Worm (Caenorhabditis elegans) whole organism, young adult: ENCODE results near the gene Y51H4A.941.
A peak's percentile ranks its signal among the peaks of the same experiment; 100 is the strongest.
"Not testable (repeated sequence)": the region's sequence is repeated elsewhere in the genome, so short reads cannot be mapped to it uniquely, and the experiment has no call there.

Experiments
- F22D6.2 ChIP-seq: sonication (generic microtip); optimal IDR thresholded peaks from 2 replicates; lab custom pipeline; 2016; ENCODE audit warnings: mild to moderate bottlenecking, missing genetic modification characterization, missing compliant biosample characterization
- F33H1.4 ChIP-seq: fragments of 200-800 bp; sonication (Bioruptor generic); IDR thresholded peaks from 2 replicates; pipeline ENCODE4 v1.3.6; 2022; ENCODE audit warnings: missing genetic modification reagents, missing genetic modification characterization, missing compliant biosample characterization
- T07F8.4 ChIP-seq: sonication (generic microtip); optimal IDR thresholded peaks from 2 replicates; lab custom pipeline; 2016; ENCODE audit warnings: mild to moderate bottlenecking, missing genetic modification characterization, moderate library complexity, missing compliant biosample characterization
- Y53G8AR.9 ChIP-seq: fragments of 200-800 bp; sonication (Bioruptor generic); conservative IDR thresholded peaks from 2 replicates; pipeline ENCODE4 v1.3.6; 2022; ENCODE audit warnings: missing genetic modification reagents, missing genetic modification characterization, missing compliant biosample characterization
- Y79H2A.3 ChIP-seq: fragments of 200-800 bp; sonication (Bioruptor generic); conservative IDR thresholded peaks from 2 replicates; pipeline ENCODE4 v1.3.6; 2022; ENCODE audit warnings: missing genetic modification reagents, missing genetic modification characterization, missing compliant biosample characterization
- Y95B8A.8 ChIP-seq: fragments of 200-800 bp; sonication (Bioruptor generic); IDR thresholded peaks from 2 replicates; pipeline ENCODE4 v1.3.6; 2022; ENCODE audit warnings: missing genetic modification reagents, missing genetic modification characterization, missing compliant biosample characterization
- attf-6 ChIP-seq: fragments of 200-800 bp; sonication (Bioruptor generic); IDR thresholded peaks from 2 replicates; pipeline ENCODE4 v1.3.6; 2022; ENCODE audit warnings: missing genetic modification reagents, missing genetic modification characterization, missing compliant biosample characterization
- cebp-1 ChIP-seq, 2 experiments: fragments of 200-800 bp in 1 of 2; sonication (Bioruptor generic) in 1 of 2; sonication (generic microtip) in 1 of 2; IDR thresholded peaks in 1 of 2; optimal IDR thresholded peaks in 1 of 2; 2 replicates each; pipeline versions ENCODE4 v1.3.6 to Lab custom; 2017 to 2022; ENCODE audit warnings: missing compliant biosample characterization in 2 of 2, missing genetic modification characterization in 2 of 2, mild to moderate bottlenecking in 1 of 2, missing genetic modification reagents in 1 of 2, moderate library complexity in 1 of 2
- ceh-79 ChIP-seq: sonication (generic microtip); optimal IDR thresholded peaks from 2 replicates; lab custom pipeline; 2017; ENCODE audit warnings: mild to moderate bottlenecking, missing genetic modification characterization, missing compliant biosample characterization
- chd-7 ChIP-seq: sonication (generic microtip); optimal IDR thresholded peaks from 2 replicates; lab custom pipeline; 2016; ENCODE audit warnings: mild to moderate bottlenecking, missing genetic modification characterization, moderate library complexity, missing compliant biosample characterization
- egrh-3 ChIP-seq: fragments of 200-800 bp; sonication (Bioruptor generic); IDR thresholded peaks from 2 replicates; pipeline ENCODE4 v1.3.6; 2022; ENCODE audit warnings: missing genetic modification reagents, missing genetic modification characterization, missing compliant biosample characterization
- ets-4 ChIP-seq: fragments of 200-800 bp; sonication (Bioruptor generic); optimal IDR thresholded peaks from 2 replicates; lab custom pipeline; 2018; ENCODE audit warnings: mild to moderate bottlenecking, missing genetic modification characterization, missing compliant biosample characterization
- hmg-1.2 ChIP-seq: fragments of 200-800 bp; sonication (Bioruptor generic); IDR thresholded peaks from 2 replicates; pipeline ENCODE4 v1.3.6; 2022; ENCODE audit warnings: missing genetic modification reagents, missing genetic modification characterization, missing compliant biosample characterization
- hsf-1 ChIP-seq: fragments of 200-800 bp; sonication (Bioruptor generic); IDR thresholded peaks from 2 replicates; pipeline ENCODE4 v1.3.6; 2022; ENCODE audit warnings: missing genetic modification reagents, missing genetic modification characterization, missing compliant biosample characterization
- lin-26 ChIP-seq: fragments of 200-800 bp; sonication (Bioruptor generic); IDR thresholded peaks from 2 replicates; pipeline ENCODE4 v1.3.6; 2022; ENCODE audit warnings: missing genetic modification reagents, missing genetic modification characterization, missing compliant biosample characterization
- lin-35 ChIP-seq, 3 experiments: fragments of 150-350 bp in 2 of 3; sonication (generic microtip) in 1 of 3; optimal IDR thresholded peaks; 2 replicates each; lab custom pipeline; 2014 to 2018; ENCODE audit warnings: missing biosample characterization in 3 of 3, missing genetic modification characterization in 3 of 3, missing genetic modification reagents in 3 of 3
- madf-6 ChIP-seq: fragments of 200-800 bp; sonication (Bioruptor generic); IDR thresholded peaks from 2 replicates; pipeline ENCODE4 v1.3.6; 2022; ENCODE audit warnings: missing genetic modification reagents, missing genetic modification characterization, missing compliant biosample characterization
- nfya-1 ChIP-seq: sonication (generic microtip); optimal IDR thresholded peaks from 2 replicates; lab custom pipeline; 2017; ENCODE audit warnings: antibody characterized with exemption, missing compliant biosample characterization, missing genetic modification characterization, borderline replicate concordance; ENCODE audit not compliant: insufficient read depth
- nhr-120 ChIP-seq: fragments of 200-800 bp; sonication (Bioruptor generic); IDR thresholded peaks from 2 replicates; pipeline ENCODE4 v1.3.6; 2022; ENCODE audit warnings: missing genetic modification characterization, missing compliant biosample characterization
- rec-8 ChIP-seq, 2 experiments: sonication (generic microtip); optimal IDR thresholded peaks; 2 replicates each; lab custom pipeline; 2016; ENCODE audit warnings: mild to moderate bottlenecking in 2 of 2, missing genetic modification characterization in 2 of 2, missing genetic modification reagents in 2 of 2, missing genotype in 2 of 2, missing biosample characterization in 1 of 2, missing compliant biosample characterization in 1 of 2, moderate library complexity in 1 of 2
- snpc-4 ChIP-seq, 5 experiments: fragments of 150-350 bp in 1 of 5; sonication (generic microtip) in 4 of 5; optimal IDR thresholded peaks; 2 replicates each; lab custom pipeline; 2014 to 2018; ENCODE audit warnings: missing genetic modification characterization in 5 of 5, missing biosample characterization in 3 of 5, antibody characterized with exemption in 2 of 5, mild to moderate bottlenecking in 2 of 5, missing compliant biosample characterization in 2 of 5, missing genotype in 2 of 5, moderate library complexity in 2 of 5, missing genetic modification reagents in 1 of 5
- sptf-2 ChIP-seq: fragments of 200-800 bp; sonication (Bioruptor generic); optimal IDR thresholded peaks from 2 replicates; lab custom pipeline; 2018; ENCODE audit warnings: mild to moderate bottlenecking, missing genetic modification characterization, missing compliant biosample characterization
- xnd-1 ChIP-seq: sonication (generic microtip); optimal IDR thresholded peaks from 2 replicates; lab custom pipeline; 2016; ENCODE audit warnings: missing genotype, missing genetic modification reagents, missing genetic modification characterization, missing compliant biosample characterization
- zfh-2 ChIP-seq: fragments of 200-800 bp; sonication (Bioruptor generic); conservative IDR thresholded peaks from 2 replicates; pipeline ENCODE4 v1.3.6; 2022; ENCODE audit warnings: missing genetic modification reagents, missing genetic modification characterization, missing compliant biosample characterization
- ztf-22 ChIP-seq: fragments of 200-800 bp; sonication (Bioruptor generic); optimal IDR thresholded peaks from 2 replicates; lab custom pipeline; 2018; ENCODE audit warnings: mild to moderate bottlenecking, missing genetic modification characterization, moderate library complexity, missing compliant biosample characterization
- ztf-28 ChIP-seq: fragments of 200-800 bp; sonication (Bioruptor generic); IDR thresholded peaks from 2 replicates; pipeline ENCODE4 v1.3.6; 2022; ENCODE audit warnings: missing genetic modification reagents, missing genetic modification characterization, missing compliant biosample characterization
- ztf-3 ChIP-seq: fragments of 200-800 bp; sonication (Bioruptor generic); optimal IDR thresholded peaks from 2 replicates; lab custom pipeline; 2018; ENCODE audit warnings: mild to moderate bottlenecking, missing genetic modification characterization, missing compliant biosample characterization

Y51H4A.941 gene

DNA sequence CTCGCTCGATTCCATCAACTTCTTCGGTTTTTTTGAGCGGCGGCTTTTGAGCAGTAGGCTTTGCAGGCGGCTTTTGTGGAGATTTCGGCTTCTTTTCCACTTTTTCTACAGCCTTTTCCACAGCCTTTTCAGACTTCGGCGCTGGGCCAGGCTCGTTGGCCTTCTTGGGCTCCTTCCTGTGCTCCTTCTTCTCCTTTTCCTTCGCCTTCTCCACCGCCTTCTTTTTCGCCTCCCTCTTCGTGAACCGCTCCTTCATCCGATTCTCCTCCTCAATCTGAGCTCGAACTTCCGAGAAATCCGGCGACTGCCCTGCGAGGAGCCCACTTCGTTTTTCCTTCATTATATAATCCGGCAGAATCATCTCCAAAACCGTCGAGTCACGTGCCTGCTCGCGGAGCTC is 46.1 kb downstream of the Y51H4A.941 start:
- TF ChIP-seq F33H1.4 (GFP tag; lab: Robert Waterston, UW) (0 out of 2 replicates have a peak, but pooled peaks have one; percentile 8), egrh-3 (GFP tag; lab: Robert Waterston, UW) (peak; percentile 53; the same call in 1 of the 2 replicates)

DNA sequence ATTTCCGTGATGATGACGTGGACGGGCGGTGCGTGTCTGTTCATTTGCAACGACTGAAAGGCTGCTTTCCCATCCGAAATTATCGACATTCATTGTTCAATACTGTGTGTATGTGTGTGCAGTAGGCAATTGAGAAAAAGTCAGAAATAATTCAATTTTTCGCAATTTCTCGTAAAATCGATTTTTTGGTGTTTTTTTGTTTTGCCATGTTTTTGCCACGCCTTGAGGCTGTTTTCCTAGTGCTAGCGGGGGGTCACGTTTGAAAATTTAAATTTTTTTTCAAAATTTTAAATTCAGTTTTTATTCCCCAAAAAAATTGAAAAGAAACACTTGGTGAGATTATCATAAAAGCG is 48.3 kb downstream of the Y51H4A.941 start, which contains the start of gene Y51H4A.13:
TSS of gene Y51H4A.13 (minus strand) at position 182 of the 353 bp plus-strand sequence.
- peak; percentile 62; the same call in 1 of the 2 replicates for TF ChIP-seq attf-6 (GFP tag; lab: Robert Waterston, UW)
- not testable (repeated sequence) for TF ChIP-seq cebp-1 (GFP tag; IDR thresholded peaks at IDR 0.05; lab: Robert Waterston, UW); snpc-4 (GFP tag; optimal IDR thresholded peaks at IDR 0.05; lab: Kevin White, UChicago)
- peak; percentile 10 for TF ChIP-seq cebp-1 (tag; optimal IDR thresholded peaks at IDR 0.05; lab: Kevin White, UChicago)
- peak; percentile 17; the same call in 1 of the 2 replicates for TF ChIP-seq hmg-1.2 (GFP tag; lab: Robert Waterston, UW)
- peak in 1 of 4 experiments; percentile 80 for TF ChIP-seq snpc-4 (tag; optimal IDR thresholded peaks at IDR 0.05; lab: Kevin White, UChicago)
- TF ChIP-seq, all 124 proteins: peak for 4; not testable (repeated sequence) for 120

DNA sequence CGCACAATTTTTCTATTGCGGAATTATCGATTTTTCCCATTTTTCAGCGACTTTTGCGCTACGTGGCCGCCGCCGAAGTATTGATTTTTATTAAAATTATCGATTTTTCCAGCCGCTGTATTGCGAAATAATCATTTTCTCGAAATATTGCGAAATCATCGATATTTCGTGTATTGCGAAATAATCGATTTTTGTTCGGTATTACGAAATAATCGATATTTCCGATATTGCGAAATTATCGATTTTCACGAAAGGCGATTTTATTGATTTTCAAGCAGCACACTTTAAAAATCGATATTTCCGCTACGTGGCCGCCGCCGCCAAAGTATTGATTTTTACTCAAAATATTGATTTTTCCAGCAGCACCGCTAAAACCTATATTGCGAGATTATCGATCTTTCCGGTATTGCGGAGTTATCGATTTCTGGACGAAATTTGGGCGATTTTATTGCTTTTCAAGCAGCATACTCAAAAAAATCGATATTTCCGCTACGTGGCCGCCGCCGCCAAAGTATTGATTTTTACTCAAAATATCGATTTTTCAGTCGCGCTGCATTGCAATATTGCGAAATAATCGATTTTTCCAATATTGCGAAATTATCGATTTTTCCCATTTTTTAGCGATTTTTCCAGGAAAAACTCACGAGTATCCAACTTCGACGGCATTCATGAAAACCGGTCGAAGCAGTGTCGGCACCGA is 48.8 kb downstream of the Y51H4A.941 start:
- TF ChIP-seq sptf-2 (GFP tag; lab: Kevin White, UChicago) (no peak), cebp-1 (GFP tag; IDR thresholded peaks at IDR 0.05; lab: Robert Waterston, UW) (peak; percentile 80), cebp-1 (tag; optimal IDR thresholded peaks at IDR 0.05; lab: Kevin White, UChicago) (peak; percentile 99)

DNA sequence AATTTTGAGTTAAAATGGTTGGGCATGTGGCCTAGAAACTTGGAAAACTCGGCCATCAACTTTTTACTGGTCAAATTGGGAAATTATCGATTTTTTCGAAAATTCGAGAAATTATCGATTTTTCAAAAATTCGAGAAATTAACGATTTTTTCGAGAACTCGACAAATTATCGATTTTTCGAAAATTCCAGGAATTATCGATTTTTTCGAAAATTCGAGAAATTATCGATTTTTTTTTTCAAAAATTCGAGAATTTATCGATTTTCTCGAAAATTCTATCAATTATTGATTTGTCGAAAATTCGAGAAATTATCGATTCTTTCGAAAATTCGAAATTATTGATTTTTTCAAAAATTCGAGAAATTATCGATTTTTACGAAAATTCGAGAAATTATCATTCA is 50.7 kb downstream of the Y51H4A.941 start:
- no peak for TF ChIP-seq rec-8 (tag; optimal IDR thresholded peaks at IDR 0.05; lab: Kevin White, UChicago)
- no peak for TF ChIP-seq ceh-79
- no peak for TF ChIP-seq nhr-120 (GFP tag; lab: Robert Waterston, UW)
- TF ChIP-seq ztf-22 (GFP tag; lab: Kevin White, UChicago), result no peak
- no peak for TF ChIP-seq ztf-3 (GFP tag; lab: Kevin White, UChicago)
- no peak for TF ChIP-seq xnd-1 (tag; lab: Kevin White, UChicago)
- TF ChIP-seq ztf-28 (GFP tag; lab: Robert Waterston, UW), result no peak
- no peak for TF ChIP-seq zfh-2 (GFP tag; lab: Robert Waterston, UW)
- TF ChIP-seq Y79H2A.3 (GFP tag; lab: Robert Waterston, UW), result no peak
- no peak for TF ChIP-seq nfya-1 (tag; lab: Kevin White, UChicago)
- TF ChIP-seq ets-4, result no peak
- TF ChIP-seq T07F8.4, result no peak
- no peak for TF ChIP-seq hsf-1
- TF ChIP-seq F22D6.2 (tag; lab: Kevin White, UChicago), result no peak
- no peak for TF ChIP-seq lin-26 (GFP tag; lab: Robert Waterston, UW)
- no peak for TF ChIP-seq lin-35 (GFP tag; optimal IDR thresholded peaks at IDR 0.05; lab: Kevin White, UChicago)
- no peak for TF ChIP-seq Y53G8AR.9
- TF ChIP-seq madf-6 (GFP tag; lab: Robert Waterston, UW), result no peak
- no peak for TF ChIP-seq Y95B8A.8
- no peak for TF ChIP-seq chd-7 (tag; lab: Kevin White, UChicago)
